Worm (Caenorhabditis elegans): ENCODE results near the gene T03G6.1.
A peak's percentile ranks its signal among the peaks of the same experiment; 100 is the strongest.

The T03G6.1 gene

ce11 chrX:2583135-2583683, 24.8 kb upstream of the T03G6.1 start (continued):
- no peak for TF ChIP-seq egl-27 (tag; optimal IDR thresholded peaks at IDR 0.05)
- TF ChIP-seq nhr-71 (tag; optimal IDR thresholded peaks at IDR 0.05) = peak; percentile 13
- no peak for TF ChIP-seq fkh-10 (GFP tag; optimal IDR thresholded peaks at IDR 0.05)
- TF ChIP-seq egl-13 (tag; optimal IDR thresholded peaks at IDR 0.05) = no peak

- no peak for TF ChIP-seq ama-1 (optimal IDR thresholded peaks at IDR 0.05)
Observed at ce11 chrX:2585655-2586054, 22.4 kb upstream of the T03G6.1 start, which contains the start of gene H01M10.2. Gene H01M10.2 (minus strand): TSS chrX:2585755.

- TF ChIP-seq lsy-2 (tag; optimal IDR thresholded peaks at IDR 0.05) (peak in 1 of 2 experiments; percentile 22), nhr-237 (tag; optimal IDR thresholded peaks at IDR 0.05) (no peak), lin-14 (GFP tag; optimal IDR thresholded peaks at IDR 0.05) (peak; percentile 61), blmp-1 (tag; optimal IDR thresholded peaks at IDR 0.05) (peak; percentile 87), F16B12.6 (tag; optimal IDR thresholded peaks at IDR 0.05) (no peak), hlh-4 (tag; optimal IDR thresholded peaks at IDR 0.05) (no peak), ztf-4 (tag; optimal IDR thresholded peaks at IDR 0.05) (no peak), nhr-71 (tag; optimal IDR thresholded peaks at IDR 0.05) (peak; percentile 33), ets-5 (GFP tag; IDR thresholded peaks at IDR 0.05) (no peak), nhr-12 (tag; optimal IDR thresholded peaks at IDR 0.05) (no peak), unc-98 (GFP tag; IDR thresholded peaks at IDR 0.05) (no peak), nhr-19 (GFP tag; conservative IDR thresholded peaks at IDR 0.05) (no peak), ama-1 (optimal IDR thresholded peaks at IDR 0.05) (no peak), lin-13 (GFP tag; optimal IDR thresholded peaks at IDR 0.05) (no peak), alr-1 (tag; optimal IDR thresholded peaks at IDR 0.05; ENCODE audit: borderline replicate concordance) (no peak), unc-86 (tag; optimal IDR thresholded peaks at IDR 0.05) (no peak), nhr-85 (tag) (peak; percentile 90), sox-4 (tag; optimal IDR thresholded peaks at IDR 0.05) (no peak), ceh-88 (GFP tag; IDR thresholded peaks at IDR 0.05) (no peak), fos-1 (tag; optimal IDR thresholded peaks at IDR 0.05) (no peak), ztf-11 (tag; optimal IDR thresholded peaks at IDR 0.05) (no peak), C04F5.9 (tag; optimal IDR thresholded peaks at IDR 0.05) (no peak), unc-130 (tag; optimal IDR thresholded peaks at IDR 0.05) (no peak), C16A3.4 (tag; optimal IDR thresholded peaks at IDR 0.05) (no peak), nhr-47 (tag; optimal IDR thresholded peaks at IDR 0.05) (peak; percentile 7), grh-1 (GFP tag; IDR thresholded peaks at IDR 0.05) (no peak), snpc-4 (tag; optimal IDR thresholded peaks at IDR 0.05) (no peak), nhr-20 (tag; optimal IDR thresholded peaks at IDR 0.05) (peak; percentile 38), lir-3 (tag; optimal IDR thresholded peaks at IDR 0.05; ENCODE audit: poor library complexity) (no peak), skn-1 (tag; optimal IDR thresholded peaks at IDR 0.05) (peak; percentile 9), lin-35 (GFP tag; optimal IDR thresholded peaks at IDR 0.05) (no peak), nhr-76 (tag; optimal IDR thresholded peaks at IDR 0.05) (no peak), pqm-1 (tag; optimal IDR thresholded peaks at IDR 0.05) (no peak), snu-23 (GFP tag; optimal IDR thresholded peaks at IDR 0.05) (peak; percentile 41), egl-27 (tag; optimal IDR thresholded peaks at IDR 0.05) (no peak), nhr-90 (tag; optimal IDR thresholded peaks at IDR 0.05; ENCODE audit: poor library complexity) (peak; percentile 12)
Observed at ce11 chrX:2588012-2588411, 20.0 kb upstream of the T03G6.1 start.

- TF ChIP-seq lin-14 (GFP tag; optimal IDR thresholded peaks at IDR 0.05) = no peak
- no peak for TF ChIP-seq mef-2 (tag; optimal IDR thresholded peaks at IDR 0.05)
- TF ChIP-seq egl-27 (tag; optimal IDR thresholded peaks at IDR 0.05) = no peak
- no peak for TF ChIP-seq ets-5 (GFP tag; IDR thresholded peaks at IDR 0.05)
- TF ChIP-seq hpl-2 (GFP tag; optimal IDR thresholded peaks at IDR 0.05) = no peak
- no peak for TF ChIP-seq tlp-1 (tag; optimal IDR thresholded peaks at IDR 0.05)
- TF ChIP-seq alr-1 (tag; optimal IDR thresholded peaks at IDR 0.05; ENCODE audit: borderline replicate concordance) = no peak
- TF ChIP-seq jun-1 (tag; optimal IDR thresholded peaks at IDR 0.05) = no peak
- no peak for TF ChIP-seq xbp-1 (tag; optimal IDR thresholded peaks at IDR 0.05)
- no peak for TF ChIP-seq efl-1 (optimal IDR thresholded peaks at IDR 0.05)
- TF ChIP-seq efl-1 (GFP tag; optimal IDR thresholded peaks at IDR 0.05 in 1 of 2) = no peak
- TF ChIP-seq lin-15B (tag; optimal IDR thresholded peaks at IDR 0.05) = no peak
- TF ChIP-seq pax-3 (tag; optimal IDR thresholded peaks at IDR 0.05) = no peak
- no peak for TF ChIP-seq C34B4.2 (tag; optimal IDR thresholded peaks at IDR 0.05)
- no peak for TF ChIP-seq unc-62 (GFP tag; optimal IDR thresholded peaks at IDR 0.05)
- TF ChIP-seq ceh-88 (GFP tag; IDR thresholded peaks at IDR 0.05) = no peak
- TF ChIP-seq tbx-2 (tag; optimal IDR thresholded peaks at IDR 0.05) = no peak
- no peak for TF ChIP-seq irx-1 (tag; optimal IDR thresholded peaks at IDR 0.05)
Observed at ce11 chrX:2590023-2590422, 18.0 kb upstream of the T03G6.1 start.
